ENCODE assay signal across 6 worm cellular contexts in the genomic region with DNA sequence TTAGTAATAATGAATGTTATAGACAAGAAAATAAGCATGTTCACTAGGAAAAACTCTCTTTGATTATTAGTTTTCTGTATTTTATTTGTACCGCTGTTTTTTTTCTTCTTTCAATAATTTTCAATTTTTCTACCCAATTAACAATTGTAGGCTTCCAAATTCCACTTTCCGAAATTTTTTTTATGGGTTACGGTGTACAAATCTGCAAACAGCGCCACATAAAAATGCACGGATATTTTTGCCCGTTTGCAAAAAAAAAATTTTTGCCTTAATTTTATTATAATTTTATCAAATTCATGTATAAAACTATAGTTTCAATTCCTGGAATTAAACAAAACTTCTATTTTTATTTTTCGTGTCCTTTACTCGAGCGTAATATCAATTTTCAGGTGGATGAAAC.
TF ChIP-seq lines count a peak whose summit lies in the region.

A gene (plus strand): TSS at position 381 of the 400 bp plus-strand sequence.

TF ChIP-seq in whole organism, L1 larva, 84 proteins besides CTCF, POLR2A, EP300 and RAD21 (continues in another document):
- peak; percentile 84 to 97 for TF ChIP-seq lsy-2 (tag; optimal IDR thresholded peaks at IDR 0.05; lab: Kevin White, UChicago)
- TF ChIP-seq snpc-4 (tag; optimal IDR thresholded peaks at IDR 0.05; lab: Kevin White, UChicago) = no peak
- no peak for TF ChIP-seq sup-37 (GFP tag; optimal IDR thresholded peaks at IDR 0.05; lab: Kevin White, UChicago)
- no peak for TF ChIP-seq fos-1 (tag; optimal IDR thresholded peaks at IDR 0.05; lab: Kevin White, UChicago)
- no peak for TF ChIP-seq ceh-90 (tag; optimal IDR thresholded peaks at IDR 0.05; lab: Kevin White, UChicago)
- peak in 1 of 2 experiments; percentile 5 for TF ChIP-seq efl-1 (optimal IDR thresholded peaks at IDR 0.05; lab: Kevin White, UChicago)
- peak in 1 of 2 experiments; percentile 8 for TF ChIP-seq efl-1 (GFP tag; optimal IDR thresholded peaks at IDR 0.05 in 1 of 2; lab: Kevin White, UChicago)
- TF ChIP-seq blmp-1 (tag; optimal IDR thresholded peaks at IDR 0.05; lab: Kevin White, UChicago) = no peak
- no peak for TF ChIP-seq swsn-7 (tag; optimal IDR thresholded peaks at IDR 0.05; lab: Kevin White, UChicago)
- peak in 2 of 3 experiments; percentile 8 to 41 for TF ChIP-seq dpl-1 (GFP tag; optimal IDR thresholded peaks at IDR 0.05; lab: Kevin White, UChicago)
- TF ChIP-seq unc-98 (GFP tag; IDR thresholded peaks at IDR 0.05; lab: Robert Waterston, UW) = no peak
- TF ChIP-seq F16B12.6 (tag; optimal IDR thresholded peaks at IDR 0.05; lab: Kevin White, UChicago) = peak; percentile 74
- TF ChIP-seq C04F5.9 (tag; optimal IDR thresholded peaks at IDR 0.05; lab: Kevin White, UChicago) = no peak
- no peak for TF ChIP-seq fkh-8 (tag; optimal IDR thresholded peaks at IDR 0.05; lab: Kevin White, UChicago)

TF ChIP-seq in whole organism, L2 larva, 48 proteins besides CTCF, POLR2A, EP300 and RAD21:
- no peak for TF ChIP-seq nhr-23 (tag; optimal IDR thresholded peaks at IDR 0.05; lab: Kevin White, UChicago)
- peak; percentile 33 to 96 for TF ChIP-seq lsy-2 (tag; optimal IDR thresholded peaks at IDR 0.05; lab: Kevin White, UChicago)
- no peak for TF ChIP-seq crh-2 (tag; optimal IDR thresholded peaks at IDR 0.05; lab: Kevin White, UChicago)
- TF ChIP-seq R02D3.7 (tag; optimal IDR thresholded peaks at IDR 0.05; lab: Kevin White, UChicago) = no peak
- TF ChIP-seq ztf-1 (GFP tag; conservative IDR thresholded peaks at IDR 0.05; lab: Robert Waterston, UW) = no peak
- TF ChIP-seq nhr-6 (tag; optimal IDR thresholded peaks at IDR 0.05; lab: Kevin White, UChicago) = no peak
- peak; percentile 52 for TF ChIP-seq unc-55 (GFP tag; optimal IDR thresholded peaks at IDR 0.05; lab: Kevin White, UChicago)
- TF ChIP-seq nhr-12 (tag; optimal IDR thresholded peaks at IDR 0.05; lab: Kevin White, UChicago) = no peak
- TF ChIP-seq C34F6.9 (tag; optimal IDR thresholded peaks at IDR 0.05; lab: Kevin White, UChicago) = peak; percentile 18
- no peak for TF ChIP-seq mdl-1 (tag; optimal IDR thresholded peaks at IDR 0.05; lab: Kevin White, UChicago)
- TF ChIP-seq mbf-1 (tag; optimal IDR thresholded peaks at IDR 0.05; lab: Kevin White, UChicago) = no peak
- TF ChIP-seq ztf-4 (tag; optimal IDR thresholded peaks at IDR 0.05; lab: Kevin White, UChicago) = no peak

TF ChIP-seq in whole organism, L3 larva, 47 proteins besides CTCF, POLR2A, EP300 and RAD21:
- no peak for TF ChIP-seq hmg-11 (tag; optimal IDR thresholded peaks at IDR 0.05; lab: Kevin White, UChicago)
- no peak for TF ChIP-seq unc-39 (tag; optimal IDR thresholded peaks at IDR 0.05; lab: Kevin White, UChicago)
- TF ChIP-seq nfya-1 (tag; optimal IDR thresholded peaks at IDR 0.05; lab: Kevin White, UChicago; ENCODE audit: insufficient read depth) = peak; percentile 42
- TF ChIP-seq pha-4 (tag; optimal IDR thresholded peaks at IDR 0.05; lab: Kevin White, UChicago) = peak; percentile 44
- TF ChIP-seq nhr-77 (tag; optimal IDR thresholded peaks at IDR 0.05; lab: Kevin White, UChicago) = no peak
- peak; percentile 44 for TF ChIP-seq egl-5 (tag; optimal IDR thresholded peaks at IDR 0.05; lab: Kevin White, UChicago)

TF ChIP-seq in whole organism, L4 larva, 104 proteins besides CTCF, POLR2A, EP300 and RAD21:
- peak; percentile 8 for TF ChIP-seq mes-2 (tag; optimal IDR thresholded peaks at IDR 0.05; lab: Kevin White, UChicago; ENCODE audit: poor library complexity, severe bottlenecking)
- no peak for TF ChIP-seq duxl-1 (tag; optimal IDR thresholded peaks at IDR 0.05; lab: Kevin White, UChicago; ENCODE audit: poor library complexity)
- peak in 1 of 2 experiments; percentile 96 for TF ChIP-seq lsy-2 (tag; optimal IDR thresholded peaks at IDR 0.05; lab: Kevin White, UChicago)

TF ChIP-seq in whole organism, mixed stage, embryonic, 35 proteins besides CTCF, POLR2A, EP300 and RAD21:
- TF ChIP-seq ces-1 (GFP tag; optimal IDR thresholded peaks at IDR 0.05; lab: Kevin White, UChicago) = peak; percentile 19
- TF ChIP-seq lin-32 (GFP tag; optimal IDR thresholded peaks at IDR 0.05; lab: Kevin White, UChicago) = no peak
- TF ChIP-seq snpc-4 (tag; optimal IDR thresholded peaks at IDR 0.05; lab: Kevin White, UChicago) = no peak
- peak; percentile 93 for TF ChIP-seq lsy-2 (tag; optimal IDR thresholded peaks at IDR 0.05; lab: Kevin White, UChicago)
- TF ChIP-seq ceh-43 (GFP tag; optimal IDR thresholded peaks at IDR 0.05; lab: Kevin White, UChicago) = no peak

TF ChIP-seq in whole organism, young adult, 124 proteins besides CTCF, POLR2A, EP300 and RAD21:
- TF ChIP-seq lsl-1 (GFP tag; optimal IDR thresholded peaks at IDR 0.05; lab: Kevin White, UChicago) (peak; percentile 8), T26A5.8 (tag; optimal IDR thresholded peaks at IDR 0.05; lab: Kevin White, UChicago) (no peak)
